Worm (Caenorhabditis elegans): ENCODE measurements around the gene acdh-2.

ce11 chrII:5497541-5497940 lies 49.8 kb downstream of the acdh-2 start:
- TF ChIP-seq ets-4 (tag; optimal IDR thresholded peaks at IDR 0.05) (no peak), mec-3 (tag; optimal IDR thresholded peaks at IDR 0.05; ENCODE audit: borderline replicate concordance) (no peak), C08G9.2 (tag; optimal IDR thresholded peaks at IDR 0.05) (no peak)
